Fruit fly (Drosophila melanogaster) whole organism, embryonic: ENCODE measurements around the gene CG17982.

Experiments
- Adf1 ChIP-seq: fragments of 200-800 bp; sonication (Bioruptor generic); IDR thresholded peaks from 2 replicates; pipeline ENCODE4 v1.3.6; 2022; ENCODE audit warnings: missing biosample characterization, missing genetic modification characterization
- Atf-2 ChIP-seq: fragments of 200-800 bp; sonication (Bioruptor generic); optimal IDR thresholded peaks from 2 replicates; lab custom pipeline; 2016; ENCODE audit warnings: missing biosample characterization, missing genetic modification characterization
- Awh ChIP-seq: fragments of 200-800 bp; sonication (Bioruptor generic); IDR thresholded peaks from 2 replicates; pipeline ENCODE4, ENCODE4 v1.3.6; 2022; ENCODE audit warnings: missing biosample characterization, missing genetic modification characterization
- BEAF-32 ChIP-seq: fragments of 200-800 bp; sonication (Bioruptor generic); optimal IDR thresholded peaks from 3 replicates; lab custom pipeline; 2017; ENCODE audit warnings: missing biosample characterization, missing genetic modification characterization, mild to moderate bottlenecking, moderate library complexity, missing genetic modification reagents
- BtbVII ChIP-seq: fragments of 200-800 bp; sonication (Bioruptor generic); optimal IDR thresholded peaks from 3 replicates; lab custom pipeline; 2017; ENCODE audit warnings: missing biosample characterization, mild to moderate bottlenecking, missing genetic modification characterization
- CG10209 ChIP-seq: fragments of 200-800 bp; sonication (Bioruptor generic); optimal IDR thresholded peaks from 3 replicates; lab custom pipeline; 2017; ENCODE audit warnings: missing biosample characterization, mild to moderate bottlenecking, missing genetic modification characterization, missing genetic modification reagents
- CG10274 ChIP-seq: fragments of 200-800 bp; sonication (Bioruptor generic); optimal IDR thresholded peaks from 3 replicates; lab custom pipeline; 2017; ENCODE audit warnings: missing biosample characterization, mild to moderate bottlenecking, missing genetic modification characterization
- CG10321 ChIP-seq: fragments of 200-800 bp; sonication (Bioruptor generic); IDR thresholded peaks from 2 replicates; pipeline ENCODE4 v1.3.6; 2022; ENCODE audit warnings: missing biosample characterization, missing genetic modification characterization
- CG12219 ChIP-seq: fragments of 200-800 bp; sonication (Bioruptor generic); optimal IDR thresholded peaks from 3 replicates; lab custom pipeline; 2018; ENCODE audit warnings: missing biosample characterization, mild to moderate bottlenecking, missing genetic modification characterization
- CG1233 ChIP-seq: fragments of 200-800 bp; sonication (Bioruptor generic); optimal IDR thresholded peaks from 4 replicates; lab custom pipeline; 2018; ENCODE audit warnings: missing biosample characterization, mild to moderate bottlenecking, missing genetic modification characterization
- CG12659 ChIP-seq: fragments of 200-800 bp; sonication (Bioruptor generic); optimal IDR thresholded peaks from 3 replicates; lab custom pipeline; 2017; ENCODE audit warnings: mild to moderate bottlenecking, missing biosample characterization, missing genetic modification reagents, missing genetic modification characterization
- CG13424 ChIP-seq: fragments of 200-800 bp; sonication (Bioruptor generic); optimal IDR thresholded peaks from 2 replicates; lab custom pipeline; 2019; ENCODE audit warnings: missing biosample characterization, mild to moderate bottlenecking, missing genetic modification characterization, moderate library complexity
- CG13624 ChIP-seq: fragments of 200-800 bp; sonication (Bioruptor generic); optimal IDR thresholded peaks from 2 replicates; lab custom pipeline; 2016; ENCODE audit warnings: missing biosample characterization, missing genetic modification characterization
- CG1529 ChIP-seq: fragments of 200-800 bp; sonication (Bioruptor generic); optimal IDR thresholded peaks from 3 replicates; lab custom pipeline; 2018; ENCODE audit warnings: missing biosample characterization, missing genetic modification characterization
- CG16863 ChIP-seq: fragments of 200-800 bp; sonication (Bioruptor generic); optimal IDR thresholded peaks from 3 replicates; lab custom pipeline; 2016; ENCODE audit warnings: missing biosample characterization, missing genetic modification characterization
- CG17186 ChIP-seq: fragments of 200-800 bp; sonication (Bioruptor generic); optimal IDR thresholded peaks from 3 replicates; lab custom pipeline; 2017; ENCODE audit warnings: missing biosample characterization, missing genetic modification reagents, missing genetic modification characterization
- CG17361 ChIP-seq: fragments of 200-800 bp; sonication (Bioruptor generic); IDR thresholded peaks from 3 replicates; pipeline ENCODE4 v1.3.6; 2022; ENCODE audit warnings: missing biosample characterization, missing genetic modification characterization
- CG17385 ChIP-seq: fragments of 200-800 bp; sonication (Bioruptor generic); optimal IDR thresholded peaks from 3 replicates; lab custom pipeline; 2018; ENCODE audit warnings: missing biosample characterization, mild to moderate bottlenecking, missing genetic modification characterization
- CG18619 ChIP-seq: fragments of 200-800 bp; sonication (Bioruptor generic); optimal IDR thresholded peaks from 3 replicates; lab custom pipeline; 2017; ENCODE audit warnings: missing biosample characterization, mild to moderate bottlenecking, missing genetic modification characterization
- CG34422 ChIP-seq: fragments of 200-800 bp; sonication (Bioruptor generic); IDR thresholded peaks from 3 replicates; pipeline ENCODE4 v1.3.6; 2022; ENCODE audit warnings: missing biosample characterization, missing genetic modification characterization
- CG4328 ChIP-seq: fragments of 200-800 bp; sonication (Bioruptor generic); optimal IDR thresholded peaks from 3 replicates; lab custom pipeline; 2017; ENCODE audit warnings: missing biosample characterization, missing genetic modification reagents, missing genetic modification characterization
- CG4820 ChIP-seq: fragments of 200-800 bp; sonication (Bioruptor generic); optimal IDR thresholded peaks from 3 replicates; lab custom pipeline; 2016; ENCODE audit warnings: missing biosample characterization, missing genetic modification characterization
- CTCF ChIP-seq: fragments of 200-800 bp; sonication (Bioruptor generic); optimal IDR thresholded peaks from 2 replicates; lab custom pipeline; 2017; ENCODE audit warnings: missing biosample characterization, mild to moderate bottlenecking, missing genetic modification characterization, moderate library complexity
- Dref ChIP-seq: fragments of 200-800 bp; sonication (Bioruptor generic); IDR thresholded peaks from 2 replicates; pipeline ENCODE4 v1.3.6; 2022; ENCODE audit warnings: missing biosample characterization, missing genetic modification characterization
- Gug ChIP-seq: fragments of 200-800 bp; sonication (Bioruptor generic); IDR thresholded peaks from 4 replicates; pipeline ENCODE4 v1.3.6; 2022; ENCODE audit warnings: missing biosample characterization, missing genetic modification characterization
- H2.0 ChIP-seq: fragments of 200-800 bp; sonication (Bioruptor generic); IDR thresholded peaks from 2 replicates; pipeline ENCODE4 v1.3.6; 2022; ENCODE audit warnings: missing biosample characterization, missing genetic modification characterization
- HHEX ChIP-seq: fragments of 200-800 bp; sonication (Bioruptor generic); optimal IDR thresholded peaks from 3 replicates; lab custom pipeline; 2017; ENCODE audit warnings: missing biosample characterization, mild to moderate bottlenecking, missing genetic modification characterization, missing genetic modification reagents
- HLHmδ ChIP-seq: fragments of 200-800 bp; sonication (Bioruptor generic); optimal IDR thresholded peaks from 2 replicates; lab custom pipeline; 2018; ENCODE audit warnings: missing biosample characterization, mild to moderate bottlenecking, missing genetic modification characterization, moderate library complexity
- HmgD ChIP-seq: fragments of 200-800 bp; sonication (Bioruptor generic); optimal IDR thresholded peaks from 3 replicates; lab custom pipeline; 2016; ENCODE audit warnings: missing biosample characterization, missing genetic modification characterization
- Hr78 ChIP-seq, 2 experiments: fragments of 200-800 bp in 1 of 2; fragments of >200 bp in 1 of 2; sonication (Bioruptor generic) in 1 of 2; optimal IDR thresholded peaks; 2 replicates each; lab custom pipeline; 2017 to 2019; ENCODE audit warnings: missing biosample characterization in 2 of 2, missing genetic modification characterization in 2 of 2, mild to moderate bottlenecking in 1 of 2, moderate library complexity in 1 of 2
- Lim3 ChIP-seq: fragments of 200-800 bp; sonication (Bioruptor generic); IDR thresholded peaks from 2 replicates; pipeline ENCODE4 v1.3.6; 2022; ENCODE audit warnings: missing biosample characterization, missing genetic modification characterization
- MBD-R2 ChIP-seq: fragments of 200-800 bp; sonication (Bioruptor generic); IDR thresholded peaks from 2 replicates; pipeline ENCODE4 v1.3.6; 2022; ENCODE audit warnings: missing biosample characterization, missing genetic modification characterization
- Med ChIP-seq: fragments of 200-800 bp; sonication (Bioruptor generic); peaks from one replicate; lab custom pipeline; 2016; ENCODE audit warnings: missing biosample characterization, missing genetic modification characterization, mild to moderate bottlenecking, inconsistent platforms, moderate library complexity
- Mes4 ChIP-seq: fragments of 200-800 bp; sonication (Bioruptor generic); optimal IDR thresholded peaks from 2 replicates; lab custom pipeline; 2016; ENCODE audit warnings: missing biosample characterization, missing genetic modification characterization
- Sry-δ ChIP-seq: fragments of 200-800 bp; sonication (Bioruptor generic); optimal IDR thresholded peaks from 2 replicates; lab custom pipeline; 2016; ENCODE audit warnings: missing biosample characterization, missing genetic modification characterization
- Taf1 ChIP-seq: fragments of 200-800 bp; sonication (Bioruptor generic); IDR thresholded peaks from 2 replicates; pipeline ENCODE4 v1.3.6; 2022; ENCODE audit warnings: missing biosample characterization, missing genetic modification characterization
- Tbp ChIP-seq: fragments of >200 bp; optimal IDR thresholded peaks from 2 replicates; lab custom pipeline; 2018; ENCODE audit warnings: missing biosample characterization, missing genetic modification characterization
- abd-A ChIP-seq: fragments of 200-800 bp; sonication (Bioruptor generic); optimal IDR thresholded peaks from 3 replicates; lab custom pipeline; 2019; ENCODE audit warnings: missing biosample characterization, mild to moderate bottlenecking, missing genetic modification characterization, moderate library complexity
- eve ChIP-seq, 2 experiments: fragments of >200 bp; optimal IDR thresholded peaks; 2 replicates each; lab custom pipeline; 2017; ENCODE audit warnings: missing biosample characterization in 2 of 2, missing genetic modification characterization in 2 of 2
- gt ChIP-seq: fragments of 200-800 bp; sonication (Bioruptor generic); IDR thresholded peaks from 2 replicates; pipeline ENCODE4 v1.3.6; 2022; ENCODE audit warnings: missing biosample characterization, missing genetic modification characterization
- knrl ChIP-seq: fragments of 200-800 bp; sonication (Bioruptor generic); IDR thresholded peaks from 3 replicates; pipeline ENCODE4 v1.3.6; 2022; ENCODE audit warnings: missing biosample characterization, missing genetic modification characterization; ENCODE audit not compliant: partially characterized antibody
- lmd ChIP-seq: fragments of 200-800 bp; sonication (Bioruptor generic); IDR thresholded peaks from 2 replicates; pipeline ENCODE4 v1.3.6; 2022; ENCODE audit warnings: missing biosample characterization, missing genetic modification characterization
- lola ChIP-seq, 3 experiments: fragments of >200 bp in 2 of 3; fragments of 200-800 bp in 1 of 3; sonication (Bioruptor generic) in 1 of 3; optimal IDR thresholded peaks; 2 replicates each; lab custom pipeline; 2017 to 2019; ENCODE audit warnings: missing biosample characterization in 3 of 3, missing genetic modification characterization in 3 of 3, mild to moderate bottlenecking in 1 of 3, moderate library complexity in 1 of 3
- peb ChIP-seq: fragments of 200-800 bp; sonication (Bioruptor generic); IDR thresholded peaks from 2 replicates; pipeline ENCODE4 v1.3.6; 2022; ENCODE audit warnings: missing biosample characterization, missing genetic modification characterization
- pho ChIP-seq: fragments of 200-800 bp; sonication (Bioruptor generic); optimal IDR thresholded peaks from 2 replicates; lab custom pipeline; 2016; ENCODE audit warnings: missing biosample characterization, missing genetic modification characterization
- phol ChIP-seq: fragments of 200-800 bp; sonication (Bioruptor generic); optimal IDR thresholded peaks from 3 replicates; lab custom pipeline; 2018; ENCODE audit warnings: missing biosample characterization, mild to moderate bottlenecking, missing genetic modification characterization, moderate library complexity
- pnt ChIP-seq: fragments of 200-800 bp; sonication (Bioruptor generic); optimal IDR thresholded peaks from 3 replicates; lab custom pipeline; 2016; ENCODE audit warnings: missing biosample characterization, missing genetic modification characterization
- run ChIP-seq: fragments of 200-800 bp; sonication (Bioruptor generic); optimal IDR thresholded peaks from 3 replicates; lab custom pipeline; 2018; ENCODE audit warnings: missing biosample characterization, mild to moderate bottlenecking, missing genetic modification characterization
- sens ChIP-seq: fragments of 200-800 bp; sonication (Bioruptor generic); peaks from one replicate; lab custom pipeline; 2016; ENCODE audit warnings: missing biosample characterization, missing genetic modification characterization
- sr ChIP-seq: fragments of 200-800 bp; sonication (Bioruptor generic); IDR thresholded peaks from 3 replicates; pipeline ENCODE4 v1.3.6; 2022; ENCODE audit warnings: missing biosample characterization, missing genetic modification characterization
- unc-4 ChIP-seq: fragments of 200-800 bp; sonication (Bioruptor generic); IDR thresholded peaks from 2 replicates; pipeline ENCODE4 v1.3.6; 2022; ENCODE audit warnings: missing biosample characterization, missing genetic modification characterization; ENCODE audit not compliant: partially characterized antibody
- wek ChIP-seq: fragments of 200-800 bp; sonication (Bioruptor generic); optimal IDR thresholded peaks from 3 replicates; lab custom pipeline; 2018; ENCODE audit warnings: missing biosample characterization, mild to moderate bottlenecking, missing genetic modification characterization, moderate library complexity

Gene CG17982

dm6 chrX:8093722-8094177 is 49.9 kb downstream of the CG17982 start, which contains the start of gene UbcE2H (continued):
- TF ChIP-seq eve (GFP tag; optimal IDR thresholded peaks at IDR 0.05; lab: Kevin White, UChicago) (peak in 1 of 2 experiments; percentile 19), Dref (GFP tag; lab: Robert Waterston, UW) (peak; percentile 46; the same call in 1 of the 2 replicates), CG17186 (GFP tag; lab: Kevin White, UChicago) (peak; percentile 23), gt (no peak), Sry-δ (GFP tag; lab: Kevin White, UChicago) (peak; percentile 46), Mes4 (GFP tag; lab: Kevin White, UChicago) (no peak), CG18619 (GFP tag; lab: Kevin White, UChicago) (no peak), Tbp (GFP tag; lab: Kevin White, UChicago) (no peak), HHEX (GFP tag; lab: Kevin White, UChicago) (peak; percentile 27), wek (GFP tag; lab: Kevin White, UChicago) (no peak), CG34422 (GFP tag; lab: Robert Waterston, UW) (peak; percentile 11; the same call in 1 of the 3 replicates), HmgD (peak; percentile 27), CG16863 (GFP tag; lab: Kevin White, UChicago) (no peak), Atf-2 (no peak), HLHmδ (GFP tag; lab: Kevin White, UChicago) (no peak), CG1233 (GFP tag; lab: Kevin White, UChicago) (peak; percentile 29), run (tag; lab: Kevin White, UChicago) (no peak), CG12219 (no peak), lmd (GFP tag; lab: Robert Waterston, UW) (no peak), CG13624 (GFP tag; lab: Kevin White, UChicago) (peak; percentile 18), Taf1 (no peak), phol (tag; lab: Kevin White, UChicago) (peak; percentile 33), H2.0 (no peak), CG10209 (no peak), Lim3 (no peak), MBD-R2 (GFP tag; lab: Robert Waterston, UW) (peak; percentile 35; the same call in 1 of the 2 replicates), pnt (GFP tag; lab: Kevin White, UChicago) (no peak), CG4328 (GFP tag; lab: Kevin White, UChicago) (no peak), Adf1 (GFP tag; lab: Robert Waterston, UW) (no peak), CG10274 (GFP tag; lab: Kevin White, UChicago) (no peak), CG17361 (GFP tag; lab: Robert Waterston, UW) (no peak), Med (GFP tag; lab: Kevin White, UChicago) (peak; percentile 68), CG13424 (tag; lab: Kevin White, UChicago) (no peak), CG1529 (GFP tag; lab: Kevin White, UChicago) (peak; percentile 8), Hr78 (GFP tag; optimal IDR thresholded peaks at IDR 0.05; lab: Kevin White, UChicago) (peak in 1 of 2 experiments; percentile 30), abd-A (tag; lab: Kevin White, UChicago) (no peak), CG17385 (GFP tag; lab: Kevin White, UChicago) (no peak), BEAF-32 (peak; percentile 49), CG12659 (GFP tag; lab: Kevin White, UChicago) (peak; percentile 41), BtbVII (GFP tag; lab: Kevin White, UChicago) (peak; percentile 6), unc-4 (no peak), knrl (GFP tag; lab: Robert Waterston, UW) (peak; percentile 19; the same call in 1 of the 3 replicates), CG10321 (GFP tag; lab: Robert Waterston, UW) (no peak), CG4820 (GFP tag; lab: Kevin White, UChicago) (no peak), sr (GFP tag; lab: Robert Waterston, UW) (no peak), peb (GFP tag; lab: Robert Waterston, UW) (no peak), Gug (GFP tag; lab: Robert Waterston, UW) (no peak), pho (GFP tag; lab: Kevin White, UChicago) (no peak), sens (GFP tag; lab: Kevin White, UChicago) (peak; percentile 65), Awh (no peak), CTCF (GFP tag; lab: Kevin White, UChicago) (peak; percentile 61), lola (GFP tag; optimal IDR thresholded peaks at IDR 0.05; lab: Kevin White, UChicago) (no peak)
